Fruit fly (Drosophila melanogaster): ENCODE data around the gene Hmt-1.
A peak's percentile ranks its signal among the peaks of the same experiment; 100 is the strongest.

Gene Hmt-1

DNA sequence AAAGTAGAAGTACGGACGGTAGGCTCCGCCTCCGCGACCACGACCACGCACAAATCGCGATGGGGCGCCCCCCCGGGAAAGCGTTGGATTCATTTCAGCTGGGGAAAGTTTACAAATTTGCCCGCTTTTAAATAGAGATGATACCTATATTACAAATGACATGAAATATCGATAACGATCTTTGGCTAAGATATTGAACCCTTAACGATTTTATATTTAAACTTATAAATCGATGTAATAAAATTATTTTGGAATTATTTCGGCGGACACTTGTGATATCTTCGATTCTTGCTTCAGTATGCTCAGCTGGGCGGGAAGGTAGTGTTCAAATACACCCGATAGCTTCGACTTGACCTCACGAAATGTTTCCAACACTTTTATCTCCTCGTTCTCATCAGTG is 24.7 kb downstream of the Hmt-1 start, which contains the start of gene rec (continued):
- TF ChIP-seq BEAF-32 (GFP tag; optimal IDR thresholded peaks at IDR 0.05) (peak; percentile 60), hkb (optimal IDR thresholded peaks at IDR 0.05) (no peak), hkb (GFP tag; IDR thresholded peaks at IDR 0.05) (no peak), CG34376 (GFP tag; optimal IDR thresholded peaks at IDR 0.05) (no peak), org-1 (GFP tag; optimal IDR thresholded peaks at IDR 0.05) (no peak), CG2129 (GFP tag; IDR thresholded peaks at IDR 0.05; ENCODE audit: partially characterized antibody) (peak; percentile 17; the same call in 1 of the 2 replicates), CG16813 (GFP tag; IDR thresholded peaks at IDR 0.05; ENCODE audit: partially characterized antibody) (peak; percentile 35; the same call in 2 of the 3 replicates), fu2 (GFP tag; optimal IDR thresholded peaks at IDR 0.05) (no peak), CTCF (GFP tag; optimal IDR thresholded peaks at IDR 0.05) (no peak), lmd (GFP tag; IDR thresholded peaks at IDR 0.05) (no peak), Hr51 (GFP tag; optimal IDR thresholded peaks at IDR 0.05) (no peak), zfh1 (GFP tag; IDR thresholded peaks at IDR 0.05) (no peak), inv (GFP tag; IDR thresholded peaks at IDR 0.05; ENCODE audit: partially characterized antibody) (0 out of 2 replicates have a peak, but pooled peaks have one; percentile 7), CG17361 (GFP tag; IDR thresholded peaks at IDR 0.05) (no peak), CG15011 (GFP tag; optimal IDR thresholded peaks at IDR 0.05) (no peak), CG32767 (GFP tag; IDR thresholded peaks at IDR 0.05) (no peak), Ssrp (tag; optimal IDR thresholded peaks at IDR 0.05) (no peak), CG31365 (tag; optimal IDR thresholded peaks at IDR 0.05) (no peak), repo (GFP tag; optimal IDR thresholded peaks at IDR 0.05) (no peak), sqz (GFP tag; optimal IDR thresholded peaks at IDR 0.05) (no peak), CG10321 (GFP tag; IDR thresholded peaks at IDR 0.05) (no peak), wdn (GFP tag; IDR thresholded peaks at IDR 0.05) (no peak), CoRest (tag; optimal IDR thresholded peaks at IDR 0.05) (no peak), sim (GFP tag; IDR thresholded peaks at IDR 0.05) (no peak), Dref (GFP tag; IDR thresholded peaks at IDR 0.05) (peak; percentile 52), CG8359 (GFP tag; optimal IDR thresholded peaks at IDR 0.05; ENCODE audit: borderline replicate concordance) (no peak), knrl (GFP tag; IDR thresholded peaks at IDR 0.05; ENCODE audit: partially characterized antibody) (peak; percentile 66; the same call in 2 of the 3 replicates), CG2875 (GFP tag; optimal IDR thresholded peaks at IDR 0.05) (no peak), amos (GFP tag; IDR thresholded peaks at IDR 0.05; ENCODE audit: partially characterized antibody) (peak; percentile 43), CG4360 (GFP tag; IDR thresholded peaks at IDR 0.05) (no peak), Six4 (GFP tag; optimal IDR thresholded peaks at IDR 0.05) (no peak), CG34224 (GFP tag; IDR thresholded peaks at IDR 0.05; ENCODE audit: partially characterized antibody) (peak; percentile 42; the same call in 1 of the 3 replicates), CG33557 (GFP tag; optimal IDR thresholded peaks at IDR 0.05) (no peak), peb (GFP tag; IDR thresholded peaks at IDR 0.05) (no peak), dati (GFP tag; IDR thresholded peaks at IDR 0.05) (no peak), Blimp-1 (GFP tag; optimal IDR thresholded peaks at IDR 0.05) (no peak)

- TF ChIP-seq z (GFP tag; IDR thresholded peaks at IDR 0.05), result no peak
- TF ChIP-seq Chrac-16 (GFP tag; optimal IDR thresholded peaks at IDR 0.05), result no peak
- TF ChIP-seq fd3F (GFP tag; optimal IDR thresholded peaks at IDR 0.05), result no peak
- TF ChIP-seq HmgD (GFP tag; optimal IDR thresholded peaks at IDR 0.05), result no peak
- 0 out of 2 replicates have a peak, but pooled peaks have one; percentile 5 for TF ChIP-seq Ada2b (GFP tag; IDR thresholded peaks at IDR 0.05)
- peak; percentile 34; the same call in 1 of the 3 replicates for TF ChIP-seq CG11093 (GFP tag; IDR thresholded peaks at IDR 0.05)
- TF ChIP-seq Ets65A (GFP tag), result peak; percentile 15
- TF ChIP-seq wek (GFP tag; optimal IDR thresholded peaks at IDR 0.05), result no peak
- no peak for TF ChIP-seq CG10565 (GFP tag; optimal IDR thresholded peaks at IDR 0.05)
- TF ChIP-seq pan (optimal IDR thresholded peaks at IDR 0.05), result no peak
- TF ChIP-seq pan (GFP tag; optimal IDR thresholded peaks at IDR 0.05 in 1 of 2, IDR thresholded peaks at IDR 0.05 in 1 of 2), result peak in 1 of 2 experiments; percentile 28
- peak; percentile 39; the same call in 1 of the 3 replicates for TF ChIP-seq row (GFP tag; IDR thresholded peaks at IDR 0.05)
- no peak for TF ChIP-seq CG31365 (tag; optimal IDR thresholded peaks at IDR 0.05)
- TF ChIP-seq hkb (optimal IDR thresholded peaks at IDR 0.05), result no peak
- TF ChIP-seq hkb (GFP tag; IDR thresholded peaks at IDR 0.05), result 0 out of 2 replicates have a peak, but pooled peaks have one; percentile 33
- TF ChIP-seq CG12391 (tag; optimal IDR thresholded peaks at IDR 0.05), result peak; percentile 4
- no peak for TF ChIP-seq sug (tag; optimal IDR thresholded peaks at IDR 0.05)
- TF ChIP-seq bsh (GFP tag; optimal IDR thresholded peaks at IDR 0.05), result peak in 1 of 2 experiments; percentile 50
- 0 out of 2 replicates have a peak, but pooled peaks have one; percentile 12 for TF ChIP-seq seq (GFP tag; IDR thresholded peaks at IDR 0.05)
Measured at dm6 chr3R:15827559-15827958, 29.7 kb downstream of the Hmt-1 start.
